ENCODE assay signal across 4 fruit fly cellular contexts in genomic region chr3R:6110916-6111315, dm6.
TF ChIP-seq lines count a peak whose summit lies in the region.

Gene Obp83ef (minus strand): TSS chr3R:6111034.

- TF ChIP-seq CTCF in whole organism, embryonic (GFP tag; optimal IDR thresholded peaks at IDR 0.05; lab: Kevin White, UChicago) = no peak

TF ChIP-seq in whole organism, embryonic, 481 proteins besides CTCF, POLR2A, EP300 and RAD21:
- TF ChIP-seq Med (GFP tag; lab: Kevin White, UChicago) (peak; percentile 35), lov (optimal IDR thresholded peaks at IDR 0.05; lab: Kevin White, UChicago) (no peak), lov (GFP tag; IDR thresholded peaks at IDR 0.05; lab: Robert Waterston, UW) (no peak)

TF ChIP-seq in whole organism, prepupa, 60 proteins besides CTCF, POLR2A, EP300 and RAD21:
- TF ChIP-seq CG6163 (GFP tag; IDR thresholded peaks at IDR 0.05; lab: Robert Waterston, UW) (no peak), CG11902 (GFP tag; optimal IDR thresholded peaks at IDR 0.05; lab: Kevin White, UChicago) (no peak), CG6792 (GFP tag; optimal IDR thresholded peaks at IDR 0.05; lab: Kevin White, UChicago) (no peak), fd85E (GFP tag; optimal IDR thresholded peaks at IDR 0.05; lab: Kevin White, UChicago) (no peak), CG6276 (GFP tag; optimal IDR thresholded peaks at IDR 0.05; lab: Kevin White, UChicago) (no peak), cyc (GFP tag; optimal IDR thresholded peaks at IDR 0.05; lab: Kevin White, UChicago) (no peak), svp (GFP tag; lab: Kevin White, UChicago) (peak; percentile 100), CG6808 (GFP tag; optimal IDR thresholded peaks at IDR 0.05; lab: Kevin White, UChicago) (no peak)

TF ChIP-seq in whole organism, pupa, 21 proteins besides CTCF, POLR2A, EP300 and RAD21:
- no peak for TF ChIP-seq CG10348 (GFP tag; IDR thresholded peaks at IDR 0.05; lab: Robert Waterston, UW)
- peak; percentile 88 for TF ChIP-seq EcR (GFP tag; optimal IDR thresholded peaks at IDR 0.05; lab: Kevin White, UChicago)
- no peak for TF ChIP-seq CG34367 (tag; optimal IDR thresholded peaks at IDR 0.05; lab: Kevin White, UChicago)
- no peak for TF ChIP-seq Pif1A (GFP tag; optimal IDR thresholded peaks at IDR 0.05; lab: Kevin White, UChicago)
- TF ChIP-seq Pif1B (GFP tag; optimal IDR thresholded peaks at IDR 0.05; lab: Kevin White, UChicago) = no peak
- TF ChIP-seq Ets98B (GFP tag; IDR thresholded peaks at IDR 0.05; lab: Robert Waterston, UW) = no peak
- no peak for TF ChIP-seq CG17806 (tag; optimal IDR thresholded peaks at IDR 0.05; lab: Kevin White, UChicago)

TF ChIP-seq in whole organism, wandering third instar larva, 38 proteins besides CTCF, POLR2A, EP300 and RAD21:
- TF ChIP-seq Rel (GFP tag; optimal IDR thresholded peaks at IDR 0.05; lab: Kevin White, UChicago) (no peak), Rel (tag; optimal IDR thresholded peaks at IDR 0.05; lab: Kevin White, UChicago) (peak; percentile 5), GATAd (GFP tag; optimal IDR thresholded peaks at IDR 0.05; lab: Kevin White, UChicago) (no peak)
TF ChIP-seq in whole organism, wandering third instar larva: peak in this region for 1.
